Fruit fly (Drosophila melanogaster) whole organism, embryonic: ENCODE data around the gene lark.
A peak's percentile ranks its signal among the peaks of the same experiment; 100 is the strongest.

Source experiments
- Aef1 ChIP-seq: fragments of 200-800 bp; sonication (Bioruptor generic); IDR thresholded peaks from 3 replicates; pipeline ENCODE4 v1.3.6; 2022; ENCODE audit warnings: missing biosample characterization, missing genetic modification characterization
- Awh ChIP-seq: fragments of 200-800 bp; sonication (Bioruptor generic); IDR thresholded peaks from 2 replicates; pipeline ENCODE4, ENCODE4 v1.3.6; 2022; ENCODE audit warnings: missing biosample characterization, missing genetic modification characterization
- BtbVII ChIP-seq: fragments of 200-800 bp; sonication (Bioruptor generic); optimal IDR thresholded peaks from 3 replicates; lab custom pipeline; 2017; ENCODE audit warnings: missing biosample characterization, mild to moderate bottlenecking, missing genetic modification characterization
- CG10366 ChIP-seq: fragments of 200-800 bp; sonication (Bioruptor generic); IDR thresholded peaks from 2 replicates; pipeline ENCODE4 v1.3.6; 2022; ENCODE audit warnings: missing biosample characterization, missing genetic modification characterization
- CG11456 ChIP-seq: fragments of 200-800 bp; sonication (Bioruptor generic); IDR thresholded peaks from 3 replicates; pipeline ENCODE4 v1.3.6; 2022; ENCODE audit warnings: missing biosample characterization, missing genetic modification characterization
- CG13775 ChIP-seq: fragments of 200-800 bp; sonication (Bioruptor generic); optimal IDR thresholded peaks from 3 replicates; lab custom pipeline; 2017; ENCODE audit warnings: missing biosample characterization, mild to moderate bottlenecking, missing genetic modification characterization
- CG15479 ChIP-seq: fragments of 200-800 bp; sonication (Bioruptor generic); optimal IDR thresholded peaks from 3 replicates; lab custom pipeline; 2019; ENCODE audit warnings: missing biosample characterization, mild to moderate bottlenecking, missing genetic modification characterization, moderate library complexity
- CG1647 ChIP-seq: fragments of 200-800 bp; sonication (Bioruptor generic); optimal IDR thresholded peaks from 3 replicates; lab custom pipeline; 2016; ENCODE audit warnings: missing biosample characterization, missing genetic modification characterization
- CG17829 ChIP-seq: fragments of 200-800 bp; optimal IDR thresholded peaks from 2 replicates; lab custom pipeline; 2019; ENCODE audit warnings: missing biosample characterization, mild to moderate bottlenecking, missing genetic modification characterization, moderate library complexity
- CG1792 ChIP-seq: fragments of 200-800 bp; sonication (Bioruptor generic); optimal IDR thresholded peaks from 2 replicates; lab custom pipeline; 2016; ENCODE audit warnings: missing biosample characterization, missing genetic modification characterization
- CG18599 ChIP-seq: fragments of 200-800 bp; sonication (Bioruptor generic); optimal IDR thresholded peaks from 3 replicates; lab custom pipeline; 2017; ENCODE audit warnings: missing biosample characterization, missing genetic modification characterization, mild to moderate bottlenecking, moderate library complexity, missing genetic modification reagents
- CG2889 ChIP-seq: fragments of 200-800 bp; sonication (Bioruptor generic); IDR thresholded peaks from 3 replicates; pipeline ENCODE4 v1.3.6; 2022; ENCODE audit warnings: missing biosample characterization, missing genetic modification characterization
- CG32767 ChIP-seq: fragments of 200-800 bp; sonication (Bioruptor generic); IDR thresholded peaks from 2 replicates; pipeline ENCODE4 v1.3.6; 2022; ENCODE audit warnings: missing biosample characterization, missing genetic modification characterization
- CG43689 ChIP-seq: fragments of 200-800 bp; sonication (Bioruptor generic); IDR thresholded peaks from 2 replicates; pipeline ENCODE4 v1.3.6; 2022; ENCODE audit warnings: missing biosample characterization, missing genetic modification characterization
- CG5245 ChIP-seq: fragments of 200-800 bp; sonication (Bioruptor generic); optimal IDR thresholded peaks from 3 replicates; lab custom pipeline; 2016; ENCODE audit warnings: missing biosample characterization, missing genetic modification characterization
- CG7839 ChIP-seq: fragments of 200-800 bp; sonication (Bioruptor generic); optimal IDR thresholded peaks from 3 replicates; lab custom pipeline; 2018; ENCODE audit warnings: missing biosample characterization, mild to moderate bottlenecking, missing genetic modification characterization, moderate library complexity
- CG8388 ChIP-seq: fragments of 200-800 bp; sonication (Bioruptor generic); optimal IDR thresholded peaks from 2 replicates; lab custom pipeline; 2019; ENCODE audit warnings: missing biosample characterization, mild to moderate bottlenecking, missing genetic modification characterization, moderate library complexity
- Dek ChIP-seq: fragments of 200-800 bp; sonication (Bioruptor generic); optimal IDR thresholded peaks from 3 replicates; lab custom pipeline; 2019; ENCODE audit warnings: missing biosample characterization, mild to moderate bottlenecking, missing genetic modification characterization, moderate library complexity
- Dll ChIP-seq: fragments of 200-800 bp; sonication (Bioruptor generic); IDR thresholded peaks from 4 replicates; pipeline ENCODE4 v1.3.6; 2022; ENCODE audit warnings: missing biosample characterization, missing genetic modification characterization; ENCODE audit not compliant: partially characterized antibody
- ERR ChIP-seq: fragments of 200-800 bp; sonication (Bioruptor generic); optimal IDR thresholded peaks from 2 replicates; lab custom pipeline; 2016; ENCODE audit warnings: missing biosample characterization, missing genetic modification characterization
- GATAe ChIP-seq: fragments of 200-800 bp; sonication (Bioruptor generic); conservative IDR thresholded peaks from 2 replicates; pipeline ENCODE4 v1.3.6; 2022; ENCODE audit warnings: missing biosample characterization, missing genetic modification characterization
- Hr78 ChIP-seq, 2 experiments: fragments of 200-800 bp in 1 of 2; fragments of >200 bp in 1 of 2; sonication (Bioruptor generic) in 1 of 2; optimal IDR thresholded peaks; 2 replicates each; lab custom pipeline; 2017 to 2019; ENCODE audit warnings: missing biosample characterization in 2 of 2, missing genetic modification characterization in 2 of 2, mild to moderate bottlenecking in 1 of 2, moderate library complexity in 1 of 2
- MTF-1 ChIP-seq: fragments of 200-800 bp; sonication (Bioruptor generic); optimal IDR thresholded peaks from 2 replicates; lab custom pipeline; 2018; ENCODE audit warnings: missing biosample characterization, mild to moderate bottlenecking, missing genetic modification characterization, borderline replicate concordance
- Med ChIP-seq: fragments of 200-800 bp; sonication (Bioruptor generic); peaks from one replicate; lab custom pipeline; 2016; ENCODE audit warnings: missing biosample characterization, missing genetic modification characterization, mild to moderate bottlenecking, inconsistent platforms, moderate library complexity
- NfI ChIP-seq: fragments of 200-800 bp; sonication (Bioruptor generic); optimal IDR thresholded peaks from 3 replicates; lab custom pipeline; 2018; ENCODE audit warnings: missing biosample characterization, mild to moderate bottlenecking, missing genetic modification characterization, moderate library complexity
- Oaz ChIP-seq: fragments of 200-800 bp; sonication (Bioruptor generic); IDR thresholded peaks from 2 replicates; pipeline ENCODE4 v1.3.6; 2022; ENCODE audit warnings: missing biosample characterization, missing genetic modification characterization
- Ssrp ChIP-seq: fragments of 200-800 bp; sonication (Bioruptor generic); optimal IDR thresholded peaks from 2 replicates; lab custom pipeline; 2018; ENCODE audit warnings: missing biosample characterization, mild to moderate bottlenecking, missing genetic modification characterization, moderate library complexity
- ab ChIP-seq: fragments of 200-800 bp; sonication (Bioruptor generic); optimal IDR thresholded peaks from 2 replicates; lab custom pipeline; 2016; ENCODE audit warnings: missing biosample characterization, missing genetic modification characterization
- ap ChIP-seq: fragments of 200-800 bp; sonication (Bioruptor generic); IDR thresholded peaks from 2 replicates; pipeline ENCODE4 v1.3.6; 2022; ENCODE audit warnings: missing biosample characterization, missing genetic modification characterization
- ato ChIP-seq: fragments of 200-800 bp; sonication (Bioruptor generic); IDR thresholded peaks from 2 replicates; pipeline ENCODE4 v1.3.6; 2022; ENCODE audit warnings: missing biosample characterization, missing genetic modification characterization; ENCODE audit not compliant: partially characterized antibody
- caup ChIP-seq: fragments of 200-800 bp; sonication (Bioruptor generic); optimal IDR thresholded peaks from 3 replicates; lab custom pipeline; 2017; ENCODE audit warnings: missing biosample characterization, mild to moderate bottlenecking, missing genetic modification characterization, moderate library complexity; ENCODE audit not compliant: severe bottlenecking
- chn ChIP-seq: fragments of 200-800 bp; sonication (Bioruptor generic); optimal IDR thresholded peaks from 2 replicates; lab custom pipeline; 2016; ENCODE audit warnings: missing biosample characterization, missing genetic modification characterization
- disco-r ChIP-seq: fragments of 200-800 bp; sonication (Bioruptor generic); optimal IDR thresholded peaks from 2 replicates; lab custom pipeline; 2016; ENCODE audit warnings: missing biosample characterization, missing genetic modification characterization
- dmrt99B ChIP-seq: fragments of 200-800 bp; sonication (Bioruptor generic); optimal IDR thresholded peaks from 2 replicates; lab custom pipeline; 2018; ENCODE audit warnings: missing biosample characterization, mild to moderate bottlenecking, missing genetic modification characterization, moderate library complexity
- ewg ChIP-seq: fragments of 200-800 bp; sonication (Bioruptor generic); optimal IDR thresholded peaks from 3 replicates; lab custom pipeline; 2017; ENCODE audit warnings: mild to moderate bottlenecking, missing biosample characterization, missing genetic modification reagents, missing genetic modification characterization
- fd64A ChIP-seq: fragments of 200-800 bp; sonication (Bioruptor generic); optimal IDR thresholded peaks from 3 replicates; lab custom pipeline; 2018; ENCODE audit warnings: missing biosample characterization, mild to moderate bottlenecking, missing genetic modification characterization
- gro ChIP-seq: fragments of 200-800 bp; sonication (Bioruptor generic); optimal IDR thresholded peaks from 2 replicates; lab custom pipeline; 2016; ENCODE audit warnings: missing biosample characterization, missing genetic modification characterization
- ham ChIP-seq: fragments of 200-800 bp; sonication (Bioruptor generic); IDR thresholded peaks from 2 replicates; pipeline ENCODE4 v1.3.6; 2022; ENCODE audit warnings: missing biosample characterization, missing genetic modification characterization
- insv ChIP-seq, 2 experiments: fragments of 200-800 bp; sonication (Bioruptor generic); optimal IDR thresholded peaks; 3 replicates each; lab custom pipeline; 2016 to 2018; ENCODE audit warnings: missing biosample characterization in 2 of 2, missing genetic modification characterization in 2 of 2
- ken ChIP-seq: fragments of 200-800 bp; sonication (Bioruptor generic); IDR thresholded peaks from 3 replicates; pipeline ENCODE4 v1.3.6; 2022; ENCODE audit warnings: missing biosample characterization, missing genetic modification characterization
- lmd ChIP-seq: fragments of 200-800 bp; sonication (Bioruptor generic); IDR thresholded peaks from 2 replicates; pipeline ENCODE4 v1.3.6; 2022; ENCODE audit warnings: missing biosample characterization, missing genetic modification characterization
- lola ChIP-seq, 3 experiments: fragments of >200 bp in 2 of 3; fragments of 200-800 bp in 1 of 3; sonication (Bioruptor generic) in 1 of 3; optimal IDR thresholded peaks; 2 replicates each; lab custom pipeline; 2017 to 2019; ENCODE audit warnings: missing biosample characterization in 3 of 3, missing genetic modification characterization in 3 of 3, mild to moderate bottlenecking in 1 of 3, moderate library complexity in 1 of 3
- nau ChIP-seq: fragments of 200-800 bp; sonication (Bioruptor generic); optimal IDR thresholded peaks from 3 replicates; lab custom pipeline; 2017; ENCODE audit warnings: missing biosample characterization, mild to moderate bottlenecking, missing genetic modification characterization, missing genetic modification reagents
- nerfin-1 ChIP-seq: fragments of 200-800 bp; sonication (Bioruptor generic); optimal IDR thresholded peaks from 3 replicates; lab custom pipeline; 2019; ENCODE audit warnings: missing biosample characterization, mild to moderate bottlenecking, missing genetic modification characterization, moderate library complexity
- sd ChIP-seq: fragments of 200-800 bp; sonication (Bioruptor generic); optimal IDR thresholded peaks from 3 replicates; lab custom pipeline; 2018; ENCODE audit warnings: missing biosample characterization, mild to moderate bottlenecking, missing genetic modification characterization, moderate library complexity
- tna ChIP-seq: fragments of 200-800 bp; sonication (Bioruptor generic); IDR thresholded peaks from 2 replicates; pipeline ENCODE4 v1.3.6; 2022; ENCODE audit warnings: missing biosample characterization, missing genetic modification characterization; ENCODE audit not compliant: partially characterized antibody
- toy ChIP-seq: fragments of 200-800 bp; sonication (Bioruptor generic); IDR thresholded peaks from 2 replicates; pipeline ENCODE4 v1.3.6; 2022; ENCODE audit warnings: missing biosample characterization, missing genetic modification characterization
- tx ChIP-seq: fragments of 200-800 bp; sonication (Bioruptor generic); optimal IDR thresholded peaks from 2 replicates; lab custom pipeline; 2016; ENCODE audit warnings: missing biosample characterization, missing genetic modification characterization
- unc-4 ChIP-seq: fragments of 200-800 bp; sonication (Bioruptor generic); IDR thresholded peaks from 2 replicates; pipeline ENCODE4 v1.3.6; 2022; ENCODE audit warnings: missing biosample characterization, missing genetic modification characterization; ENCODE audit not compliant: partially characterized antibody

lark gene

DNA sequence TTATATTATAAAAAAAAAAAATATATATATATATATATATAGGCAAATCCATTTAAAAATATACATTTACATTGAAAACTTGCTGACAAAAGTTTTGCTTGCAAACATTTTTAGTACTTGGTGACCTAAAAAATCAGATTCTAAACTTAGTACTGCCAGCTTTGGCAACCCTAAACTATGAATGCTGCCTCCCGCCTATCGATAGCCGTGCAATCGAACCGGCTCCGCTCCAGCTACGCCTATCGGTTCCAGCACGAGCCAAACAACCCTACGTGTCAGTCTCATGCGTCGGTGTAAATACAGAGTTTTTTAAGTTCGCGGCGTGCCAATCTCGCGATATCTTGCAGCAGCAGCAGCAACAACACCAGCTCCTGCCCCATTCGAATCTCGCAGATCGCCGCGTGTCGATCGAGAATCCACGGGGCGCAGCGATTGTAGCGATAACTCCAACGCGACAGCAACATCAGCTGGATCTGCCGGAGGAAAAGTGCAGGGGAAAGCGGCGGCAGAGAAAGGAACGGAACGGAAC lies 21.3 kb downstream of the lark start, which contains the start of gene Sec63 (continued):
- peak; percentile 62 for TF ChIP-seq CG18599 (GFP tag; lab: Kevin White, UChicago)
- TF ChIP-seq CG43689 (GFP tag; lab: Robert Waterston, UW): no peak
- TF ChIP-seq caup (GFP tag; lab: Kevin White, UChicago): peak; percentile 27
- peak; percentile 48; the same call in 1 of the 3 replicates for TF ChIP-seq ken (GFP tag; lab: Robert Waterston, UW)
- no peak for TF ChIP-seq toy (GFP tag; lab: Robert Waterston, UW)
- peak; percentile 74 for TF ChIP-seq Dll
- peak; percentile 14 for TF ChIP-seq dmrt99B
- peak; percentile 49 for TF ChIP-seq CG7839
- TF ChIP-seq MTF-1: no peak
- no peak for TF ChIP-seq Dek (tag; lab: Kevin White, UChicago)
- TF ChIP-seq nerfin-1 (tag; lab: Kevin White, UChicago): peak; percentile 21
- no peak for TF ChIP-seq ham (GFP tag; lab: Robert Waterston, UW)
- TF ChIP-seq Hr78 (GFP tag; optimal IDR thresholded peaks at IDR 0.05; lab: Kevin White, UChicago): no peak
- no peak for TF ChIP-seq CG1792
- peak; percentile 57 for TF ChIP-seq chn
- peak; percentile 17 for TF ChIP-seq CG1647 (GFP tag; lab: Kevin White, UChicago)
- peak; percentile 56; the same call in 1 of the 2 replicates for TF ChIP-seq lmd (GFP tag; lab: Robert Waterston, UW)
- peak; percentile 35; the same call in 1 of the 2 replicates for TF ChIP-seq CG10366 (GFP tag; lab: Robert Waterston, UW)
- TF ChIP-seq tx (GFP tag; lab: Kevin White, UChicago): no peak
- no peak for TF ChIP-seq Oaz
- no peak for TF ChIP-seq fd64A (GFP tag; lab: Kevin White, UChicago)
- TF ChIP-seq disco-r (GFP tag; lab: Kevin White, UChicago): no peak
- TF ChIP-seq CG8388 (GFP tag; lab: Kevin White, UChicago): peak; percentile 49
- no peak for TF ChIP-seq CG2889 (GFP tag; lab: Robert Waterston, UW)
- peak; percentile 42 for TF ChIP-seq Ssrp (tag; lab: Kevin White, UChicago)
- peak; percentile 44 for TF ChIP-seq ewg
- TF ChIP-seq Aef1: no peak; the same call in 2 of the 3 replicates
- TF ChIP-seq ap (GFP tag; lab: Robert Waterston, UW): peak; percentile 49; the same call in 1 of the 2 replicates
- no peak for TF ChIP-seq ERR (GFP tag; lab: Kevin White, UChicago)
- TF ChIP-seq lola (GFP tag; optimal IDR thresholded peaks at IDR 0.05; lab: Kevin White, UChicago): no peak
- TF ChIP-seq gro (GFP tag; lab: Kevin White, UChicago): peak; percentile 76
- TF ChIP-seq CG32767: peak; percentile 20; the same call in 1 of the 2 replicates
- TF ChIP-seq NfI (GFP tag; lab: Kevin White, UChicago): peak; percentile 36
- TF ChIP-seq insv (GFP tag; optimal IDR thresholded peaks at IDR 0.05; lab: Kevin White, UChicago): no peak
- no peak for TF ChIP-seq ab (GFP tag; lab: Kevin White, UChicago)
- TF ChIP-seq unc-4 (GFP tag; lab: Robert Waterston, UW): peak; percentile 80
- peak; percentile 68; the same call in 1 of the 3 replicates for TF ChIP-seq CG11456 (GFP tag; lab: Robert Waterston, UW)
- peak; percentile 48 for TF ChIP-seq CG13775 (GFP tag; lab: Kevin White, UChicago)
- peak; percentile 54 for TF ChIP-seq CG5245 (GFP tag; lab: Kevin White, UChicago)
- TF ChIP-seq Awh (GFP tag; lab: Robert Waterston, UW): 0 out of 2 replicates have a peak, but pooled peaks have one; percentile 29
- TF ChIP-seq CG15479 (GFP tag; lab: Kevin White, UChicago): no peak
- peak; percentile 54; the same call in 1 of the 2 replicates for TF ChIP-seq ato (GFP tag; lab: Robert Waterston, UW)
- TF ChIP-seq BtbVII: peak; percentile 21
- TF ChIP-seq sd (tag; lab: Kevin White, UChicago): peak; percentile 19
- peak; percentile 60 for TF ChIP-seq Med
- no peak for TF ChIP-seq GATAe (GFP tag; lab: Robert Waterston, UW)
- peak; percentile 20 for TF ChIP-seq CG17829 (tag; lab: Kevin White, UChicago)
- TF ChIP-seq tna (GFP tag; lab: Robert Waterston, UW): peak; percentile 89
- TF ChIP-seq nau: no peak
